Worm (Caenorhabditis elegans): Measurements from ENCODE around the gene coel-1.

DNA sequence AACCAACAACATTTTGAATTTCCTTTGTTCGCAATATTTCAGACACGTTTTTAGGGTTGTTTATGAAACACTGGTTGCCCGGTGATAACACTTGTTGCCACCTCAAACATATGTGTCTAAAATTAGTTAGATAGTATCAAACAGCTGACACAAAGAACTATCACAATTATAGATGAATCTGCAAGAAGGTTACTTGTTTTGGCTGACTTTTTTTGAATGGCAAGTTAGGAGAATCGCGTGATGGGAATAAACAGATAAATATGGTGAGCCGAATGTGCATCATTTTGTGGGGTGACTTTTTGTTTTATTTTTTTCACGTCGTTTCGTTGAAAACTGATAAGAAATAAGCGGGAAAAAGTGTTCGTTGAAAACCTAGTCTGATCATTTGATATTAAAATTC is 20.3 kb upstream of the coel-1 start:
- TF ChIP-seq flt-1 (GFP tag; IDR thresholded peaks at IDR 0.05) (no peak), ztf-23 (GFP tag; IDR thresholded peaks at IDR 0.05) (no peak), med-1 (GFP tag; optimal IDR thresholded peaks at IDR 0.05; ENCODE audit: insufficient read depth) (no peak), T22C8.4 (GFP tag; IDR thresholded peaks at IDR 0.05) (no peak), tab-1 (GFP tag; IDR thresholded peaks at IDR 0.05) (no peak), ztf-29 (GFP tag; IDR thresholded peaks at IDR 0.05) (no peak)
